Worm (Caenorhabditis elegans): ENCODE results near the gene tif-1A.

- TF ChIP-seq mep-1 (tag; optimal IDR thresholded peaks at IDR 0.05): no peak
- TF ChIP-seq ama-1 (optimal IDR thresholded peaks at IDR 0.05): no peak
- TF ChIP-seq lim-7 (GFP tag; IDR thresholded peaks at IDR 0.05): no peak
- TF ChIP-seq unc-39 (tag; optimal IDR thresholded peaks at IDR 0.05): no peak
- TF ChIP-seq daf-16 (GFP tag; optimal IDR thresholded peaks at IDR 0.05): no peak
- TF ChIP-seq daf-16 (tag; optimal IDR thresholded peaks at IDR 0.05): no peak
- TF ChIP-seq nhr-237 (tag; optimal IDR thresholded peaks at IDR 0.05): no peak
- no peak for TF ChIP-seq egl-43 (GFP tag; IDR thresholded peaks at IDR 0.05)
- TF ChIP-seq nhr-28 (tag; optimal IDR thresholded peaks at IDR 0.05): no peak
- TF ChIP-seq nhr-102 (tag; optimal IDR thresholded peaks at IDR 0.05): no peak
- no peak for TF ChIP-seq jun-1 (tag; optimal IDR thresholded peaks at IDR 0.05)
- TF ChIP-seq ztf-7 (tag; optimal IDR thresholded peaks at IDR 0.05): no peak
- TF ChIP-seq daf-12 (tag; optimal IDR thresholded peaks at IDR 0.05): no peak
- TF ChIP-seq mdt-29 (GFP tag; IDR thresholded peaks at IDR 0.05): no peak
- TF ChIP-seq lin-39 (tag; optimal IDR thresholded peaks at IDR 0.05): no peak
Measured at ce11 chrIII:3976291-3976690, 27.6 kb downstream of the tif-1A start, which contains the start of gene msi-1.

Measured in whole organism, L4 larva.